Worm (Caenorhabditis elegans) whole organism, L4/young adult: Measurements from ENCODE around the gene T23E1.3.

Experiments used
- W03F9.2 ChIP-seq: fragments of 150-350 bp; optimal IDR thresholded peaks from 2 replicates; lab custom pipeline; 2014; ENCODE audit warnings: missing biosample characterization, missing genetic modification characterization
- dao-5 ChIP-seq: sonication (generic microtip); optimal IDR thresholded peaks from 2 replicates; lab custom pipeline; 2016; ENCODE audit warnings: missing genotype, missing genetic modification characterization, moderate library complexity, missing compliant biosample characterization
- him-1 ChIP-seq: sonication (generic microtip); optimal IDR thresholded peaks from 2 replicates; lab custom pipeline; 2016; ENCODE audit warnings: missing genotype, missing genetic modification reagents, missing genetic modification characterization, missing compliant biosample characterization

DNA sequence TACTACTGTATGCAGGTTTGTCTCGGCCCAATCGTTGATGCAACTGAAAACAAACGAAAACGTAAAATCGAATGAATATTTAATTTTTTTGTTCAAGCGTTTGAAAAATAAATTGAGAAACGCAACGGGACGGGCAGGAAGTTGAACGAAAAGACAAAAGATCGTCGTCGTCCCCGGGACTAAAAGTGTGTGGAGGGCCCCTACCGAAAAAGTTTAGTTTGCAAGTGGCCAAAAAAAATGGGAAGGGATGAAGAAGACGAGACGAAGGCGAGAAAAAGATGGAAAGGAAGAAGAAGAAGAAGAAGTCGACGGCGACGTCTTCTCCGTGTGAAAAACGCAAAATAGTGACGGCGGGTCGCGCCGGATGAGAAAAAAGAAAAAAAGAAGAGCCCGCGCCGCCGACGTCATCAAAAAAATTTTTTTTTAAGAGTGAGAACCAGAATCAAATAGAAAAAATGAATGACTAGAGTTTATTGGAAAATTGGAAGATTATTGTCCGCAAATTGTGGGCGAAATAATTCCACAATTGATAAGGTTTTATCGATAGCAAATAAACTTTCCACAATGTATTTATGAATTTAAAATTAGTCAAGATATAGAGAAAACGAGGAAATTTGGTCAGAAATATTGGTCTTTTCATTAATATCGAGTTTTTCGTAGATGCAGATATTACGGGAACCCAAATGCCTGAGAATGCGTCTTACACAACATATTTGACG is 12.4 kb upstream of the T23E1.3 start, which contains the start of gene mca-3:
- TF ChIP-seq him-1 (no peak), dao-5 (tag; lab: Kevin White, UChicago) (no peak), W03F9.2 (tag; lab: Kevin White, UChicago) (no peak)
